Worm (Caenorhabditis elegans) whole organism, midembryonic: ENCODE results near the gene prx-6.

Experiments used
- T22C8.4 ChIP-seq: fragments of 200-800 bp; sonication (Bioruptor generic); IDR thresholded peaks from 2 replicates; pipeline ENCODE4 v1.3.6; 2022; ENCODE audit warnings: missing genetic modification characterization, missing compliant biosample characterization
- cog-1 ChIP-seq: sonication (generic microtip); optimal IDR thresholded peaks from 2 replicates; lab custom pipeline; 2016; ENCODE audit warnings: missing genetic modification characterization, missing compliant biosample characterization
- flt-1 ChIP-seq: fragments of 200-800 bp; sonication (Bioruptor generic); IDR thresholded peaks from 2 replicates; pipeline ENCODE4 v1.3.6; 2022; ENCODE audit warnings: missing genetic modification characterization, missing compliant biosample characterization
- klf-2 ChIP-seq: fragments of 200-800 bp; sonication (Bioruptor generic); conservative IDR thresholded peaks from 2 replicates; pipeline ENCODE4 v1.3.6; 2022; ENCODE audit warnings: missing genetic modification reagents, missing genetic modification characterization, missing compliant biosample characterization
- med-1 ChIP-seq: sonication (generic microtip); optimal IDR thresholded peaks from 2 replicates; lab custom pipeline; 2017; ENCODE audit warnings: missing genetic modification characterization, mild to moderate bottlenecking, missing compliant biosample characterization, antibody characterized with exemption, missing genetic modification reagents; ENCODE audit not compliant: insufficient read depth
- ref-1 ChIP-seq: fragments of 200-800 bp; sonication (Bioruptor generic); conservative IDR thresholded peaks from 2 replicates; pipeline ENCODE4 v1.3.6; 2022; ENCODE audit warnings: missing genetic modification reagents, missing genetic modification characterization, missing compliant biosample characterization
- tab-1 ChIP-seq: fragments of 200-800 bp; sonication (Bioruptor generic); IDR thresholded peaks from 2 replicates; pipeline ENCODE4 v1.3.6; 2022; ENCODE audit warnings: missing genetic modification characterization, missing compliant biosample characterization
- ztf-23 ChIP-seq: fragments of 200-800 bp; sonication (Bioruptor generic); IDR thresholded peaks from 2 replicates; pipeline ENCODE4 v1.3.6; 2022; ENCODE audit warnings: missing genetic modification reagents, missing genetic modification characterization, missing compliant biosample characterization
- ztf-29 ChIP-seq: fragments of 200-800 bp; sonication (Bioruptor generic); IDR thresholded peaks from 2 replicates; pipeline ENCODE4 v1.3.6; 2022; ENCODE audit warnings: missing genetic modification reagents, missing genetic modification characterization, missing compliant biosample characterization

Gene prx-6

ce11 chrV:4691657-4692056 lies 28.2 kb downstream of the prx-6 start:
- TF ChIP-seq flt-1 (GFP tag; lab: Robert Waterston, UW) (no peak), T22C8.4 (GFP tag; lab: Robert Waterston, UW) (no peak), cog-1 (tag; lab: Kevin White, UChicago) (no peak), ztf-29 (GFP tag; lab: Robert Waterston, UW) (no peak), ztf-23 (GFP tag; lab: Robert Waterston, UW) (no peak), ref-1 (GFP tag; lab: Robert Waterston, UW) (no peak), med-1 (no peak), tab-1 (GFP tag; lab: Robert Waterston, UW) (no peak), klf-2 (GFP tag; lab: Robert Waterston, UW) (no peak)

ce11 chrV:4689234-4689633 lies 30.7 kb downstream of the prx-6 start, which contains the start of gene K03B4.1:
Gene K03B4.1, plus strand, starts transcription at chrV:4689330.
- TF ChIP-seq T22C8.4 (GFP tag; lab: Robert Waterston, UW) (no peak), ztf-29 (GFP tag; lab: Robert Waterston, UW) (no peak), flt-1 (GFP tag; lab: Robert Waterston, UW) (no peak), klf-2 (GFP tag; lab: Robert Waterston, UW) (no peak), med-1 (no peak), ztf-23 (GFP tag; lab: Robert Waterston, UW) (no peak)

- TF ChIP-seq ztf-23 (GFP tag; lab: Robert Waterston, UW), result no peak
- no peak for TF ChIP-seq ztf-29 (GFP tag; lab: Robert Waterston, UW)
- no peak for TF ChIP-seq flt-1 (GFP tag; lab: Robert Waterston, UW)
- no peak for TF ChIP-seq T22C8.4 (GFP tag; lab: Robert Waterston, UW)
- TF ChIP-seq ref-1 (GFP tag; lab: Robert Waterston, UW), result no peak
- TF ChIP-seq klf-2 (GFP tag; lab: Robert Waterston, UW), result no peak
- TF ChIP-seq cog-1 (tag; lab: Kevin White, UChicago), result no peak
- no peak for TF ChIP-seq tab-1 (GFP tag; lab: Robert Waterston, UW)
- no peak for TF ChIP-seq med-1
These were observed 31.9 kb downstream of the prx-6 start, which contains the start of gene K03B4.2 for ce11 chrV:4687944-4688505. Gene K03B4.2, plus strand, starts transcription at chrV:4687994.

ce11 chrV:4686680-4687470 lies 33.0 kb downstream of the prx-6 start, which contains the start of gene taf-10:
Gene taf-10, plus strand, starts transcription at chrV:4687103.
- TF ChIP-seq flt-1 (GFP tag; lab: Robert Waterston, UW) (no peak), med-1 (no peak), tab-1 (GFP tag; lab: Robert Waterston, UW) (no peak), T22C8.4 (GFP tag; lab: Robert Waterston, UW) (no peak), ztf-23 (GFP tag; lab: Robert Waterston, UW) (no peak), ztf-29 (GFP tag; lab: Robert Waterston, UW) (no peak)

- TF ChIP-seq flt-1 (GFP tag; lab: Robert Waterston, UW) (no peak), ref-1 (GFP tag; lab: Robert Waterston, UW) (no peak), tab-1 (GFP tag; lab: Robert Waterston, UW) (no peak), T22C8.4 (GFP tag; lab: Robert Waterston, UW) (no peak), klf-2 (GFP tag; lab: Robert Waterston, UW) (no peak), med-1 (no peak), ztf-23 (GFP tag; lab: Robert Waterston, UW) (no peak), cog-1 (tag; lab: Kevin White, UChicago) (no peak), ztf-29 (GFP tag; lab: Robert Waterston, UW) (no peak)
These were observed 35.8 kb downstream of the prx-6 start for ce11 chrV:4684137-4684536.

ce11 chrV:4681670-4682069 lies 38.2 kb downstream of the prx-6 start, which contains the start of gene K03B4.4:
Gene K03B4.4, plus strand, starts transcription at chrV:4681970.
- TF ChIP-seq klf-2 (GFP tag; lab: Robert Waterston, UW) (no peak), T22C8.4 (GFP tag; lab: Robert Waterston, UW) (no peak), ztf-29 (GFP tag; lab: Robert Waterston, UW) (no peak), flt-1 (GFP tag; lab: Robert Waterston, UW) (no peak), med-1 (no peak), ztf-23 (GFP tag; lab: Robert Waterston, UW) (no peak), tab-1 (GFP tag; lab: Robert Waterston, UW) (no peak), ref-1 (GFP tag; lab: Robert Waterston, UW) (no peak), cog-1 (tag; lab: Kevin White, UChicago) (no peak)

- TF ChIP-seq ztf-23 (GFP tag; lab: Robert Waterston, UW), result no peak
- TF ChIP-seq klf-2 (GFP tag; lab: Robert Waterston, UW), result no peak
- no peak for TF ChIP-seq ztf-29 (GFP tag; lab: Robert Waterston, UW)
- no peak for TF ChIP-seq flt-1 (GFP tag; lab: Robert Waterston, UW)
- TF ChIP-seq T22C8.4 (GFP tag; lab: Robert Waterston, UW), result no peak
- TF ChIP-seq ref-1 (GFP tag; lab: Robert Waterston, UW), result no peak
- no peak for TF ChIP-seq cog-1 (tag; lab: Kevin White, UChicago)
- TF ChIP-seq tab-1 (GFP tag; lab: Robert Waterston, UW), result no peak
- no peak for TF ChIP-seq med-1
These were observed 43.1 kb downstream of the prx-6 start for ce11 chrV:4676812-4677211.

ce11 chrV:4676092-4676491 lies 43.8 kb downstream of the prx-6 start, which contains the start of gene K03B4.6:
Gene K03B4.6, minus strand, starts transcription at chrV:4676192.
- TF ChIP-seq T22C8.4 (GFP tag; lab: Robert Waterston, UW) (no peak), cog-1 (tag; lab: Kevin White, UChicago) (no peak), med-1 (no peak), ztf-23 (GFP tag; lab: Robert Waterston, UW) (no peak), tab-1 (GFP tag; lab: Robert Waterston, UW) (no peak), ztf-29 (GFP tag; lab: Robert Waterston, UW) (no peak), flt-1 (GFP tag; lab: Robert Waterston, UW) (no peak), ref-1 (GFP tag; lab: Robert Waterston, UW) (no peak), klf-2 (GFP tag; lab: Robert Waterston, UW) (no peak)
